Fruit fly (Drosophila melanogaster): ENCODE results near the gene rpk.

rpk gene

DNA sequence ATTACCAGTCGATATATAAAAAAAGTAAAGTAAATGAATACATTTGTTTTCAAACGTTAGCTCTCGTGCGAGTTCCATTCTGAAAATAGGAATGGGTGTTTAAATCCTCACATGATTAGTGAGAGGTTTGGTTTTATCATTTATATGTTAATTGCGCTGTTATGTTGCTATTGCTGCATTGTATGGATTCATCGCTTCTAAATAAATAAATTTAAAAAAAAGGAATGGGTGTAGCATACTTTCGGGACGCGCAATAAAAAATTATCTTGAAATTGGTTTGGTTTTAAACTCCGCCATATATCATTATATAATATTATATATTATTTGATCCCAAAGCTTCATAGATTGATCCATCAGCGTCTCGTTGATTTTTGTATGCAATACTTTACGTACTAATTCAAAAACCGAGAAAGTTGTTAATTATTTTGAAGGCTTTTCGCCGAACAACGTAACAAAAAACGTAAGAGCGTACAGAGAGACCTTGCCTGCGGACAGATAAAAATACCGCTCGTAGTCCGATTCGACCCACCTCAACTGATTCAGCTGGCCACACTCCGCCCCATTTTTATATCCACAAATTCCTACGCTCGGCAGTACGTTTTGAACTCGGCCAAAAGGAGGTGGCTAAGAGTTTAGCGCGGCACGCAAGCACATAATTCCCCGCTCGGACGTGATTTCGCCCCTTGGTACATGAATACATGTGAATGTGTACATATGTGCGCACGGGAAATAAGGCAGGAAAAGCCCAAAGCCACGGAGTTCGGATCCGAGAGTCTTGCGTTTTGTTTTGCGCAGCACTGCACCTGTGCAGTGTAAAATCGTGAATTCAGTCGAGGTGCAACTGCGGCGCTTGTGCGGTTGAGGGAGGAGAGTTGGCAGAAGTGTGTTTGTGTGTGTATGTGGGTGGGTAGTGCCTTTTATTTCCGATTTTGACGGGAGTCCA, 13.5 kb downstream of the rpk start, which contains the start of gene smash (continued):
- TF ChIP-seq fd102C (GFP tag; optimal IDR thresholded peaks at IDR 0.05) (peak; percentile 8), Dfd (GFP tag; optimal IDR thresholded peaks at IDR 0.05) (no peak), CG8924 (tag; optimal IDR thresholded peaks at IDR 0.05) (peak; percentile 40), CG6175 (GFP tag; IDR thresholded peaks at IDR 0.05) (peak; percentile 52; the same call in 1 of the 3 replicates), CG6683 (GFP tag; optimal IDR thresholded peaks at IDR 0.05) (no peak), dati (GFP tag; IDR thresholded peaks at IDR 0.05) (peak; percentile 9; the same call in 1 of the 2 replicates), Drgx (GFP tag; IDR thresholded peaks at IDR 0.05) (peak; percentile 48; the same call in 1 of the 2 replicates), Dad (GFP tag; optimal IDR thresholded peaks at IDR 0.05) (peak; percentile 24), hkb (optimal IDR thresholded peaks at IDR 0.05) (no peak), hkb (GFP tag; IDR thresholded peaks at IDR 0.05) (peak; percentile 58), Meics (GFP tag; optimal IDR thresholded peaks at IDR 0.05) (peak; percentile 5), lmd (GFP tag; IDR thresholded peaks at IDR 0.05) (peak; percentile 29; the same call in 1 of the 2 replicates), bcd (GFP tag; optimal IDR thresholded peaks at IDR 0.05) (peak; percentile 20), Bteb2 (GFP tag; optimal IDR thresholded peaks at IDR 0.05) (no peak), Med (GFP tag) (peak; percentile 91), CG14965 (GFP tag; optimal IDR thresholded peaks at IDR 0.05; ENCODE audit: borderline replicate concordance) (peak; percentile 24), CG10959 (GFP tag; IDR thresholded peaks at IDR 0.05) (no peak), br (optimal IDR thresholded peaks at IDR 0.05) (no peak), rib (GFP tag; IDR thresholded peaks at IDR 0.05) (peak; percentile 59; the same call in 1 of the 2 replicates), CG8359 (GFP tag; optimal IDR thresholded peaks at IDR 0.05; ENCODE audit: borderline replicate concordance) (no peak), ase (GFP tag; IDR thresholded peaks at IDR 0.05) (no peak), oc (tag; optimal IDR thresholded peaks at IDR 0.05) (no peak), CG11085 (GFP tag; IDR thresholded peaks at IDR 0.05) (peak; percentile 40; the same call in 1 of the 2 replicates), trem (tag; optimal IDR thresholded peaks at IDR 0.05) (peak; percentile 61), zen (tag; optimal IDR thresholded peaks at IDR 0.05) (no peak), CG33557 (GFP tag; optimal IDR thresholded peaks at IDR 0.05) (no peak), Fer1 (GFP tag; optimal IDR thresholded peaks at IDR 0.05) (peak; percentile 73), CG18262 (tag; optimal IDR thresholded peaks at IDR 0.05) (no peak), gsb (GFP tag; IDR thresholded peaks at IDR 0.05) (no peak; the same call in 1 of the 2 replicates), nerfin-1 (tag; optimal IDR thresholded peaks at IDR 0.05) (peak; percentile 97), twi (tag; optimal IDR thresholded peaks at IDR 0.05) (peak; percentile 26), CG2678 (tag; optimal IDR thresholded peaks at IDR 0.05) (no peak), Myb (GFP tag; optimal IDR thresholded peaks at IDR 0.05) (peak; percentile 60), salm (tag; optimal IDR thresholded peaks at IDR 0.05) (peak; percentile 38), vvl (GFP tag; IDR thresholded peaks at IDR 0.05) (peak; percentile 72), B-H2 (GFP tag; optimal IDR thresholded peaks at IDR 0.05) (no peak), Oli (tag; optimal IDR thresholded peaks at IDR 0.05) (no peak), Rfx (GFP tag; IDR thresholded peaks at IDR 0.05) (peak; percentile 57), kah (GFP tag; optimal IDR thresholded peaks at IDR 0.05) (no peak), CG7786 (GFP tag; optimal IDR thresholded peaks at IDR 0.05) (peak; percentile 9), CG9609 (GFP tag; optimal IDR thresholded peaks at IDR 0.05) (no peak), CG17802 (tag; optimal IDR thresholded peaks at IDR 0.05) (no peak), CG12071 (GFP tag; optimal IDR thresholded peaks at IDR 0.05) (no peak), vfl (GFP tag; optimal IDR thresholded peaks at IDR 0.05) (peak; percentile 68), CG3726 (GFP tag; IDR thresholded peaks at IDR 0.05) (no peak), CG4328 (GFP tag; optimal IDR thresholded peaks at IDR 0.05) (no peak), CG34422 (GFP tag; IDR thresholded peaks at IDR 0.05) (peak; percentile 80; the same call in 1 of the 3 replicates), chinmo (GFP tag; IDR thresholded peaks at IDR 0.05; ENCODE audit: partially characterized antibody) (no peak), MESR4 (GFP tag; optimal IDR thresholded peaks at IDR 0.05) (peak; percentile 53)
